Fruit fly (Drosophila melanogaster): ENCODE data around the gene phr6-4.

The phr6-4 gene

DNA sequence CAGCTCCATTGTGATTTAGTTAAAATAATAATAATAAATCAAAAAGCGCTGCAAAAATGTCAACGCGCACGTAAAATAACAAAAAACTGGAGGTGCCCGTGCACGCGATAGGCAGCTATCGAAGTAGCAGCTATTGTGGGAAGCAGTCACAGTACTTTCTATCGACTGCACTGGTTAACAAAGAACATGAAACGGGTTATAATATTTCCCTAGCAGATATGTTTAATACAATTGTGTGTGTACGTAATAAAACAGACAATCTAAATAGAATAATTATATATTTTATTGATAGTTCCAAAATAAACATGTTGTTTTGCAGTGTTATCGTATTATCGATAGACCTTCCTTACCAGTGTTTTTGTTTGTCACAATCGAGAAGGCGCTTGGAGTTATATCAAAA, 30.3 kb upstream of the phr6-4 start, which contains the start of the genes CG31678 and IKKepsilon:
Gene CG31678, minus strand, starts transcription at position 67 of the 400 bp plus-strand sequence.
Gene IKKepsilon, plus strand, starts transcription at position 171 of the 400 bp plus-strand sequence.
- peak; percentile 45 for TF ChIP-seq CG14711 (tag; optimal IDR thresholded peaks at IDR 0.05)
- peak; percentile 23 for TF ChIP-seq Crg-1 (GFP tag; optimal IDR thresholded peaks at IDR 0.05)
- TF ChIP-seq CG1620 (GFP tag; optimal IDR thresholded peaks at IDR 0.05): peak; percentile 10
- TF ChIP-seq pad (GFP tag; optimal IDR thresholded peaks at IDR 0.05): peak; percentile 15
- TF ChIP-seq Clk (GFP tag; optimal IDR thresholded peaks at IDR 0.05): no peak
- TF ChIP-seq toe (GFP tag; optimal IDR thresholded peaks at IDR 0.05): peak; percentile 20
- no peak for TF ChIP-seq Hr96 (GFP tag; optimal IDR thresholded peaks at IDR 0.05)
- TF ChIP-seq cnc (optimal IDR thresholded peaks at IDR 0.05): no peak
- TF ChIP-seq CG7101 (tag; optimal IDR thresholded peaks at IDR 0.05): peak; percentile 37
- no peak for TF ChIP-seq CG12768 (GFP tag; optimal IDR thresholded peaks at IDR 0.05)
- peak; percentile 21 for TF ChIP-seq tj (GFP tag; optimal IDR thresholded peaks at IDR 0.05)
- TF ChIP-seq CG7045 (GFP tag; optimal IDR thresholded peaks at IDR 0.05): peak; percentile 13
- TF ChIP-seq bab1 (GFP tag; optimal IDR thresholded peaks at IDR 0.05): peak; percentile 58
- TF ChIP-seq CG11617 (GFP tag; optimal IDR thresholded peaks at IDR 0.05): peak; percentile 23
- no peak for TF ChIP-seq CG5204 (GFP tag; optimal IDR thresholded peaks at IDR 0.05)
- TF ChIP-seq kay (GFP tag; ENCODE audit: borderline replicate concordance): peak; percentile 64
- peak; percentile 46 for TF ChIP-seq Mnt (GFP tag; optimal IDR thresholded peaks at IDR 0.05)
- peak; percentile 47 for TF ChIP-seq cic (GFP tag; optimal IDR thresholded peaks at IDR 0.05)
- no peak for TF ChIP-seq ovo (GFP tag; optimal IDR thresholded peaks at IDR 0.05)
- peak; percentile 29 for TF ChIP-seq CG33017 (tag; optimal IDR thresholded peaks at IDR 0.05)

DNA sequence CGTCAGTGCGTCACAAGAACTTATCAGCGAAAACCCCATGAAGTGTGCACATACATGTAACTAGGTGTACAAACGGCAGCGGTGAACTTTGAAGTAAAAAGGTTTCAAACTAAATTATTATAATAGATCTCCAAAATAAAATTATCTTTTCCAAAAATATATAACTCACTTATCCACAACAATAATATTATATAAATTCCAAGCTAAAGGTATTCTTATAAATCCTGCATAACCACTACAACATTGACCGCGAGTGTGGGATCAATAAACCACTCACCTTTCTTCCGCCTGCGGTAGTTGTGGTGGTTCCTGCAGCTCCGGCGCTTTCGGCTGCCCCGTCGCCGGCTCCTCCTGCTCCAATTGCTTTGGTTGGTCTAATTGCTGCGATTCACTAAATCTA, 29.1 kb upstream of the phr6-4 start:
- TF ChIP-seq toe (GFP tag; optimal IDR thresholded peaks at IDR 0.05) (no peak), Hr96 (GFP tag; optimal IDR thresholded peaks at IDR 0.05) (no peak), cic (GFP tag; optimal IDR thresholded peaks at IDR 0.05) (no peak), ovo (GFP tag; optimal IDR thresholded peaks at IDR 0.05) (no peak), cnc (optimal IDR thresholded peaks at IDR 0.05) (no peak), kay (GFP tag; ENCODE audit: borderline replicate concordance) (no peak), pad (GFP tag; optimal IDR thresholded peaks at IDR 0.05) (peak; percentile 12), CG14711 (tag; optimal IDR thresholded peaks at IDR 0.05) (peak; percentile 49), Clk (GFP tag; optimal IDR thresholded peaks at IDR 0.05) (peak; percentile 54), CG1620 (GFP tag; optimal IDR thresholded peaks at IDR 0.05) (no peak), tj (GFP tag; optimal IDR thresholded peaks at IDR 0.05) (no peak), CG7045 (GFP tag; optimal IDR thresholded peaks at IDR 0.05) (peak; percentile 17), CG12768 (GFP tag; optimal IDR thresholded peaks at IDR 0.05) (peak; percentile 72), CG11617 (GFP tag; optimal IDR thresholded peaks at IDR 0.05) (no peak), Crg-1 (GFP tag; optimal IDR thresholded peaks at IDR 0.05) (no peak), CG5204 (GFP tag; optimal IDR thresholded peaks at IDR 0.05) (no peak), CG33017 (tag; optimal IDR thresholded peaks at IDR 0.05) (peak; percentile 59), Mnt (GFP tag; optimal IDR thresholded peaks at IDR 0.05) (peak; percentile 7), CG7101 (tag; optimal IDR thresholded peaks at IDR 0.05) (peak; percentile 68)

DNA sequence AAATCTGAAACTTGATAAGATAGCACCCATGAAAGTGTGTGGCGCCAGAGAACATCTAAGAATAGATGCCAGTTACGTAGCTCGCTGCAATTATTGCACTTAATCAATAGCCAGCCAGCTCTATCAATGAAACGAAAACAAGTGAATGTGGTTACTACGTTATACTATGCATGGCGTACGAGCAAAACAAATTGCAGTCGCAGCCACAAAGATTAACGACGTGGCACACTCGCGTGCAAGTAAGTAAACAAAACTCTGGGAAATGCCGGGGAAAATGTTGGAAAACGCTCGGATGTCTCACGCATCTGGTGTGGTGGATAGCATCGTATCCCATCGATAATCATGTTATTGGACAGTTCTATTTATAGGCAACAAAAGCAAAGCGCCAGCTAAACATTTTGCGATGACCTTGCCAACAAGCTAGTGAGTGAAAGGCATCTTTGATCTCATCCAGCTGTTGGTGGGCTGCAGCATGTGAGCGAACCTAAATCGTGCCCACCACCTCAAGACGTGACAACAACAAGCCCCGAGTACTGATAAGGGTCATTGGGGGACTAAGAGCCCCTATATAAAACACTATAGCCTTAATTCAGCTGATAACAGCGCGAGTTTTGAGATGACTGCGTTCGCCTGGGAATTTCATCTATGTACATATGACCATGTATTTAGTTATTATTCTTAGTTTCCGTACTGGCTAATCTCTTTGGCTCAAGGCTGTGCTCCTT, 28.3 kb upstream of the phr6-4 start:
- TF ChIP-seq Hr96 (GFP tag; optimal IDR thresholded peaks at IDR 0.05) (peak; percentile 37), cic (GFP tag; optimal IDR thresholded peaks at IDR 0.05) (peak; percentile 100), CG12768 (GFP tag; optimal IDR thresholded peaks at IDR 0.05) (no peak), Mnt (GFP tag; optimal IDR thresholded peaks at IDR 0.05) (peak; percentile 19), tj (GFP tag; optimal IDR thresholded peaks at IDR 0.05) (peak; percentile 31), Clk (GFP tag; optimal IDR thresholded peaks at IDR 0.05) (no peak), CG33017 (tag; optimal IDR thresholded peaks at IDR 0.05) (peak; percentile 4)

DNA sequence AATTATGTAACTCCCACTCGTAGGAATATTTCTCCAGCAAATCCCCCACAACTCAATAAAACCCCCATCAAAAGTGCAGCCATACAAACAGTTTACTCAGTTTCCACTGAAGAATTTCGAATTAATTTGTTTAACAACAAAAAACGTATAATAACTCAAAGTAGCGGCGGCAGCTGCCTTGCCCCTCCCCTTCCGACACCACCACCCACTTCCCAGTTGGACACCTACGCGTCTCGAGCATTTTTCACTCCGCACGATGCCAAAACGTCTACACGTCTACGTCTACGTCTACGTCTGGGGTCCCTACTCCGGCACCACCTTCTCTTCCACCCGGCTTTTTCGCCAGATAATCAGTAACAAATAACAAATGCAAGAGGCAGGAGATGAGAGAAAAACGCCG, 25.6 kb upstream of the phr6-4 start:
- TF ChIP-seq CG5204 (GFP tag; optimal IDR thresholded peaks at IDR 0.05) (no peak), CG11617 (GFP tag; optimal IDR thresholded peaks at IDR 0.05) (no peak), bab1 (GFP tag; optimal IDR thresholded peaks at IDR 0.05) (no peak), cic (GFP tag; optimal IDR thresholded peaks at IDR 0.05) (no peak), CG33017 (tag; optimal IDR thresholded peaks at IDR 0.05) (no peak), Crg-1 (GFP tag; optimal IDR thresholded peaks at IDR 0.05) (no peak), Clk (GFP tag; optimal IDR thresholded peaks at IDR 0.05) (no peak), CG1620 (GFP tag; optimal IDR thresholded peaks at IDR 0.05) (no peak), Mnt (GFP tag; optimal IDR thresholded peaks at IDR 0.05) (no peak), CG14711 (tag; optimal IDR thresholded peaks at IDR 0.05) (no peak)

DNA sequence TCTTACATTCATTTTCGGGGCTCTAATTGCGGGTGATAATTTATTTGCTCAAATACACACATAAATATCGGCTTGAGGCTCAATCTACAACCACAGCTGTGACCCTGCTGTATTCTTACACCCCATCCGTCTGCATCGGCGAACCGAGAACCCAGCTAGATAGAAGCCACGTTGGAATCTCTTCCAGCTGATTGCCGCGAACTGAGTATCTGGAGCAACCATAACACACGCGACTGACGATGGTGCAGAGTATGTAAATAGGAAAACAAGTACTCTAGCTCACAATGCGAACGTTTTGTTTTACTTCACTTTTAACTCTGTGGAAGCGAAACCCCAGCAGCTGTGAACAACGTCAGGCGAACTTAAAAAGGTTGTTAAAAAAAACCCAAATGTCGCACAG, 18.8 kb upstream of the phr6-4 start:
- TF ChIP-seq CG14711 (tag; optimal IDR thresholded peaks at IDR 0.05) (no peak), CG1620 (GFP tag; optimal IDR thresholded peaks at IDR 0.05) (no peak), tj (GFP tag; optimal IDR thresholded peaks at IDR 0.05) (no peak), CG12768 (GFP tag; optimal IDR thresholded peaks at IDR 0.05) (no peak), CG7101 (tag; optimal IDR thresholded peaks at IDR 0.05) (no peak), CG5204 (GFP tag; optimal IDR thresholded peaks at IDR 0.05) (no peak), kay (GFP tag; ENCODE audit: borderline replicate concordance) (no peak), Crg-1 (GFP tag; optimal IDR thresholded peaks at IDR 0.05) (no peak), ovo (GFP tag; optimal IDR thresholded peaks at IDR 0.05) (no peak), toe (GFP tag; optimal IDR thresholded peaks at IDR 0.05) (no peak), Clk (GFP tag; optimal IDR thresholded peaks at IDR 0.05) (no peak)

DNA sequence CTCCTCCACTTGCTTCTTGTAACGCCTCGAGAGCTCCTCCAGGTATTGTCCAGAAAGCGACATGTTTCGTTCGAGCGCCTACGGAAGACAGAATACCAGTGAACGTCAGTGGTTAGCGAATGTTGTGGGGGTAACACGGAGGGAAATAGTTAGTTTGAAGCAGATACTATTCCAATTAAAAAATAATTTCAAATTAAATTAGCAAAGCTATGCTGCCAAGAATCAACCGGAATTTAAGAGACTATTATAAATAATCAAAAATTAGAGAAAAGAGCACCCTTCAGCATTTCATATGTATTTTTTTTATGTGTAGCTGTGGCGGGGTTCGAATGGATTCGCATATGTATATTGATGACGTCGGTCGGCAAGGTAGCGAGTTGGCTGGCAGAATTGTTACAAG, 15.5 kb upstream of the phr6-4 start:
- no peak for TF ChIP-seq CG7045 (GFP tag; optimal IDR thresholded peaks at IDR 0.05)
- TF ChIP-seq CG5204 (GFP tag; optimal IDR thresholded peaks at IDR 0.05): no peak
- TF ChIP-seq cic (GFP tag; optimal IDR thresholded peaks at IDR 0.05): no peak

All from whole organism, adult.